Worm (Caenorhabditis elegans): Measurements from ENCODE around the gene T15B7.1.

T15B7.1 gene

DNA sequence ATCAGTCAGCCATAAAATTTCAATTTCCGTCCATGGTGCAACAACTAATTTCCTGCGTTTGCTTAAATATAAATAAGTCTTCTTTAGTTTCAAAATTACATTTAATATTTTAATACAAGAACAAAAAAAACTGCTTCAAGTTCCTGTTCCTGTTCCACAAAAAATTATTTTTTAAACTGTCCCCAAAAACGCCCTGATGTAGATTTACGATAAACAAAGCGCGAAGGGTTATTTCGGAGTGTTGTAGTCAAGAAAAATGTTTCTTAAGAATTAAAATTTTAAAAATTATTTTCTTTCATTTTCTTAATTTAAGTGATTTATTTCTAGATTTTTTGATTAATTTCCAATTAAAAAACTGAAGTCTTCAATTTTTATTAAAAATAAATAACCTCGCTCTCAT, 3.9 kb upstream of the T15B7.1 start, which contains the start of gene T15B7.15:
Gene T15B7.15 (minus strand): TSS at position 67 of the 400 bp plus-strand sequence.
- no peak for TF ChIP-seq ceh-22 (tag; optimal IDR thresholded peaks at IDR 0.05)
- no peak for TF ChIP-seq C38D4.7 (GFP tag; optimal IDR thresholded peaks at IDR 0.05)
- no peak for TF ChIP-seq che-1 (tag; optimal IDR thresholded peaks at IDR 0.05)
- TF ChIP-seq unc-3 (GFP tag; conservative IDR thresholded peaks at IDR 0.05): no peak
- no peak for TF ChIP-seq unc-3 (tag; optimal IDR thresholded peaks at IDR 0.05)
- TF ChIP-seq nhr-11 (tag; optimal IDR thresholded peaks at IDR 0.05): no peak
- TF ChIP-seq ztf-16 (tag; optimal IDR thresholded peaks at IDR 0.05): no peak
- no peak for TF ChIP-seq rnt-1 (tag; optimal IDR thresholded peaks at IDR 0.05)
- no peak for TF ChIP-seq ceh-2 (tag; optimal IDR thresholded peaks at IDR 0.05)
- no peak for TF ChIP-seq sdc-2 (tag; optimal IDR thresholded peaks at IDR 0.05)
- no peak for TF ChIP-seq unc-86 (tag; optimal IDR thresholded peaks at IDR 0.05)
- TF ChIP-seq C08G9.2 (tag; optimal IDR thresholded peaks at IDR 0.05): no peak
- TF ChIP-seq K09A11.1 (tag; optimal IDR thresholded peaks at IDR 0.05; ENCODE audit: insufficient read depth): no peak
- no peak for TF ChIP-seq sox-2 (GFP tag; IDR thresholded peaks at IDR 0.05)
- no peak for TF ChIP-seq sox-4 (tag; optimal IDR thresholded peaks at IDR 0.05)
- TF ChIP-seq hlh-8 (tag; optimal IDR thresholded peaks at IDR 0.05): no peak
- no peak for TF ChIP-seq pros-1 (tag; optimal IDR thresholded peaks at IDR 0.05)
- TF ChIP-seq T23F11.4 (GFP tag; optimal IDR thresholded peaks at IDR 0.05): no peak
- TF ChIP-seq ceh-14 (tag; optimal IDR thresholded peaks at IDR 0.05): no peak
- TF ChIP-seq lim-6 (tag; optimal IDR thresholded peaks at IDR 0.05): no peak
- TF ChIP-seq unc-55 (GFP tag; optimal IDR thresholded peaks at IDR 0.05): no peak

DNA sequence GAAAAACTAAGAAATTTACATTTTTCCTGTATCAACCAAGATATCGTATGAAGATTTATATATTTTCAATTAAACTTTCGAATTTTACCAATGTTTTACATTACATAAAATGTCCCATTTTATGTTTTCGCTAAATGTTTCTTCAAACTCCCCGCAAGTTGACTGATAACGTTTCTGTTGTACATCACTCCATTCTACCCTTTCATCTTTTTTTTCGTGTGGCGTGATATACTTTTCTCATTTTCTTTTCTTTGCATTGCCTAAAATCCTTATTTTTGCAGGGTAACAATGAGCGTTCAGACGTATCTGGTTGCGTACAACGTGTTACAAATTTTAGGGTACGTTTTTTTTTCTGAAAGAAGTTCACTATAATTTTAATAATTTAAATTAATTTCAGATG, 3.5 kb upstream of the T15B7.1 start, which contains the start of gene hpo-8:
Gene hpo-8 (plus strand): TSS at position 282 of the 400 bp plus-strand sequence.
- TF ChIP-seq hlh-13 (GFP tag; optimal IDR thresholded peaks at IDR 0.05): no peak
- no peak for TF ChIP-seq K09A11.1 (tag; optimal IDR thresholded peaks at IDR 0.05; ENCODE audit: insufficient read depth)
- no peak for TF ChIP-seq ttx-3 (tag; optimal IDR thresholded peaks at IDR 0.05)
- no peak for TF ChIP-seq ceh-6 (GFP tag; optimal IDR thresholded peaks at IDR 0.05)
- no peak for TF ChIP-seq ceh-24 (tag; optimal IDR thresholded peaks at IDR 0.05)

DNA sequence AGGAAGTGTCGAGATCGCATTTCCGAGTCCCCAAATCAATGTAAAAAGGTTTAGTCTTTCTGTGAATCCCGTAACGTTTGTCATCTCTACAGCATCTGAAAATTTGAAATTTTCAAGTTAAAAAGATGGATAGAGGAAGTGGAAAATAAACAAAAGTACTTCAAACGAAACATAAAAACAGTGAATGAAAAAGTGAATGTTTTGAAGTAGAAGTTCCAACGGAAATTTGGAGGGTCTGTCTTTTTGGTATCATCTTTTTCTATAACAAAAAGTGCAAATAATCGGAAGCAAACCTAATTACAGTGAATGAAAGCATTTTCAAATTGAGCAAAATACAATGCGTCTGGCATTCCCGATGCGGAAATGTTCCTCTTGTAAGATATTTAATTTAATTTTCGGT, 4.0 kb downstream of the T15B7.1 start, which contains the start of gene lgc-54:
Gene lgc-54 (minus strand): TSS at position 101 of the 400 bp plus-strand sequence.
- TF ChIP-seq pat-9 (tag; optimal IDR thresholded peaks at IDR 0.05) (no peak), K02D7.2 (tag; optimal IDR thresholded peaks at IDR 0.05) (no peak)

- TF ChIP-seq gmeb-2 (tag; optimal IDR thresholded peaks at IDR 0.05) (no peak), ceh-34 (tag; optimal IDR thresholded peaks at IDR 0.05) (no peak), ceh-19 (GFP tag; optimal IDR thresholded peaks at IDR 0.05) (no peak), pha-2 (tag; optimal IDR thresholded peaks at IDR 0.05) (no peak), hlh-6 (tag; optimal IDR thresholded peaks at IDR 0.05) (no peak), C38D4.7 (GFP tag; optimal IDR thresholded peaks at IDR 0.05) (no peak), sox-2 (GFP tag; IDR thresholded peaks at IDR 0.05) (no peak), ztf-16 (tag; optimal IDR thresholded peaks at IDR 0.05) (no peak), ceh-30 (tag; optimal IDR thresholded peaks at IDR 0.05) (no peak), unc-55 (GFP tag; optimal IDR thresholded peaks at IDR 0.05) (no peak)
Measured at ce11 chrV:6854711-6855110, 12.2 kb downstream of the T15B7.1 start, which contains the start of gene gpa-10. Gene gpa-10 (minus strand): TSS chrV:6854811.

DNA sequence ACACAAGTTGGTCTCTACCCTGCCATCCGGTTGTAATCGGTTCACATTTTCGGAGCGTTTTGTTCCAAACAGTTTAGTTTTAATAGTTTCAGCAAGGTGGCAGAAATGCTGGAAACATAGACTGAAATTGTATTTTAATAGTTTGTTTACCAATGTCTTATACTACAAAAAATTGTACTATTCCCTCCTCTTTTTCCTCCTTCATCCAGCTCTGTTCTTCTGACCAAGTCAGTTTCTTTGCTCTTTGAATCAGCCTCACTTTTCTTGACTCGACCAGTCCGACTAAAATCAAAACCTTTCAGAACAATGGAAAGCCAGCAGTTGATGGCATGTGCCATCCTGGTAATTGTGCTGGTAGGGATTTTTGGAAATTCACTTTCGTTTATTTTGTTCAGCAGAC, 27.5 kb downstream of the T15B7.1 start, which contains the start of gene frpr-18:
Gene frpr-18 (plus strand): TSS at position 301 of the 400 bp plus-strand sequence.
- TF ChIP-seq ceh-19 (GFP tag; optimal IDR thresholded peaks at IDR 0.05): no peak
- no peak for TF ChIP-seq elt-2 (tag; optimal IDR thresholded peaks at IDR 0.05)
- TF ChIP-seq madf-2 (tag; optimal IDR thresholded peaks at IDR 0.05): no peak
- TF ChIP-seq ztf-16 (tag; optimal IDR thresholded peaks at IDR 0.05): no peak
- no peak for TF ChIP-seq odd-2 (tag; optimal IDR thresholded peaks at IDR 0.05)
- TF ChIP-seq ceh-6 (GFP tag; optimal IDR thresholded peaks at IDR 0.05): no peak
- TF ChIP-seq F13H6.1 (tag; optimal IDR thresholded peaks at IDR 0.05): no peak
- TF ChIP-seq pax-1 (tag; optimal IDR thresholded peaks at IDR 0.05): no peak
- TF ChIP-seq ceh-48 (tag; optimal IDR thresholded peaks at IDR 0.05): no peak
- TF ChIP-seq C38D4.7 (GFP tag; optimal IDR thresholded peaks at IDR 0.05): no peak
- TF ChIP-seq ceh-2 (tag; optimal IDR thresholded peaks at IDR 0.05): no peak
- no peak for TF ChIP-seq T23F11.4 (GFP tag; optimal IDR thresholded peaks at IDR 0.05)
- TF ChIP-seq rnt-1 (tag; optimal IDR thresholded peaks at IDR 0.05): no peak
- no peak for TF ChIP-seq gmeb-2 (tag; optimal IDR thresholded peaks at IDR 0.05)
- TF ChIP-seq hlh-13 (GFP tag; optimal IDR thresholded peaks at IDR 0.05): no peak
- no peak for TF ChIP-seq ahr-1 (tag; optimal IDR thresholded peaks at IDR 0.05)
- TF ChIP-seq ceh-22 (tag; optimal IDR thresholded peaks at IDR 0.05): no peak
- no peak for TF ChIP-seq ref-2 (tag; optimal IDR thresholded peaks at IDR 0.05)

All from whole organism, late embryonic.